Fruit fly (Drosophila melanogaster): ENCODE results near the gene CG42371.

dm6 chr2L:2187411-2187810, 29.6 kb downstream of the CG42371 start:
- TF ChIP-seq tai (GFP tag; optimal IDR thresholded peaks at IDR 0.05) (no peak), Dif (GFP tag; optimal IDR thresholded peaks at IDR 0.05; ENCODE audit: partially characterized antibody) (no peak), psq (GFP tag; optimal IDR thresholded peaks at IDR 0.05) (no peak), Vsx2 (GFP tag; optimal IDR thresholded peaks at IDR 0.05; ENCODE audit: partially characterized antibody) (no peak), Hr78 (GFP tag; optimal IDR thresholded peaks at IDR 0.05) (no peak), OdsH (GFP tag; optimal IDR thresholded peaks at IDR 0.05) (no peak), Myc (optimal IDR thresholded peaks at IDR 0.05) (no peak), HLH106 (tag; optimal IDR thresholded peaks at IDR 0.05) (no peak), h (GFP tag; optimal IDR thresholded peaks at IDR 0.05) (no peak), Hr83 (GFP tag; optimal IDR thresholded peaks at IDR 0.05; ENCODE audit: poor library complexity, severe bottlenecking) (no peak), CrebA (GFP tag; optimal IDR thresholded peaks at IDR 0.05; ENCODE audit: borderline replicate concordance) (no peak), Hnf4 (GFP tag; optimal IDR thresholded peaks at IDR 0.05) (no peak), usp (GFP tag; optimal IDR thresholded peaks at IDR 0.05) (no peak), fru (GFP tag; optimal IDR thresholded peaks at IDR 0.05) (no peak)

Data from whole organism, wandering third instar larva.